Fruit fly (Drosophila melanogaster): Measurements from ENCODE around the gene Clic.

Clic gene

dm6 chrX:13783534-13783949 is 38.6 kb downstream of the Clic start, which contains the start of gene inaE (continued):
- no peak for TF ChIP-seq gce (GFP tag; IDR thresholded peaks at IDR 0.05)
- TF ChIP-seq Sry-δ (GFP tag; optimal IDR thresholded peaks at IDR 0.05) = peak; percentile 43
- no peak for TF ChIP-seq CG1529 (GFP tag; optimal IDR thresholded peaks at IDR 0.05)
- TF ChIP-seq CG13287 (GFP tag; IDR thresholded peaks at IDR 0.05; ENCODE audit: partially characterized antibody) = peak; percentile 69
- TF ChIP-seq CG33213 (GFP tag; optimal IDR thresholded peaks at IDR 0.05) = no peak
- no peak for TF ChIP-seq tup (GFP tag; optimal IDR thresholded peaks at IDR 0.05)
- TF ChIP-seq ac (GFP tag; optimal IDR thresholded peaks at IDR 0.05) = no peak
- no peak for TF ChIP-seq Taf1 (GFP tag; IDR thresholded peaks at IDR 0.05)
- no peak for TF ChIP-seq wdn (GFP tag; IDR thresholded peaks at IDR 0.05)
- no peak for TF ChIP-seq da (GFP tag; optimal IDR thresholded peaks at IDR 0.05)
- TF ChIP-seq nerfin-2 (GFP tag; IDR thresholded peaks at IDR 0.05; ENCODE audit: partially characterized antibody) = peak; percentile 73
- TF ChIP-seq sob (GFP tag; IDR thresholded peaks at IDR 0.05) = 0 out of 2 replicates have a peak, but pooled peaks have one; percentile 7
- peak; percentile 3 for TF ChIP-seq D19A (tag; optimal IDR thresholded peaks at IDR 0.05)
- no peak for TF ChIP-seq sna (GFP tag; IDR thresholded peaks at IDR 0.05; ENCODE audit: partially characterized antibody)

dm6 chrX:13781739-13782502 is 40.2 kb downstream of the Clic start, which contains the start of the genes CtsB and amrt:
Gene CtsB (minus strand): TSS chrX:13782170.
Gene amrt (plus strand): TSS chrX:13782459.
- TF ChIP-seq bcd (GFP tag; optimal IDR thresholded peaks at IDR 0.05) = peak; percentile 35
- TF ChIP-seq Ptx1 (GFP tag; IDR thresholded peaks at IDR 0.05) = 0 out of 2 replicates have a peak, but pooled peaks have one; percentile 51
- peak; percentile 17 for TF ChIP-seq Hr3 (GFP tag; optimal IDR thresholded peaks at IDR 0.05)
- TF ChIP-seq CG12769 (tag; optimal IDR thresholded peaks at IDR 0.05) = peak; percentile 59
- TF ChIP-seq grau (tag; optimal IDR thresholded peaks at IDR 0.05) = peak; percentile 50
- TF ChIP-seq Gug (GFP tag; IDR thresholded peaks at IDR 0.05) = no peak; the same call in 3 of the 4 replicates
- peak; percentile 60 for TF ChIP-seq zfh2 (GFP tag; optimal IDR thresholded peaks at IDR 0.05)
- TF ChIP-seq abd-A (tag; optimal IDR thresholded peaks at IDR 0.05) = no peak
- TF ChIP-seq lilli (GFP tag; optimal IDR thresholded peaks at IDR 0.05) = peak; percentile 62
- peak; percentile 42 for TF ChIP-seq Lhr (GFP tag; optimal IDR thresholded peaks at IDR 0.05)
- TF ChIP-seq CG17359 (tag; optimal IDR thresholded peaks at IDR 0.05) = peak; percentile 85
- TF ChIP-seq az2 (GFP tag; optimal IDR thresholded peaks at IDR 0.05) = peak; percentile 14
- peak; percentile 52 for TF ChIP-seq bab2 (GFP tag; optimal IDR thresholded peaks at IDR 0.05)
- peak; percentile 32 for TF ChIP-seq CG12155 (GFP tag; optimal IDR thresholded peaks at IDR 0.05)
- no peak for TF ChIP-seq CG7987 (GFP tag; optimal IDR thresholded peaks at IDR 0.05)
- peak in 1 of 2 experiments; percentile 26 for TF ChIP-seq Hr51 (GFP tag; optimal IDR thresholded peaks at IDR 0.05)
- TF ChIP-seq NfI (GFP tag; optimal IDR thresholded peaks at IDR 0.05) = peak; percentile 44
- TF ChIP-seq CG14965 (GFP tag; optimal IDR thresholded peaks at IDR 0.05; ENCODE audit: borderline replicate concordance) = no peak
- TF ChIP-seq fu2 (GFP tag; optimal IDR thresholded peaks at IDR 0.05) = peak; percentile 56
- TF ChIP-seq gce (GFP tag; IDR thresholded peaks at IDR 0.05) = no peak
- TF ChIP-seq CG9727 (GFP tag; optimal IDR thresholded peaks at IDR 0.05) = peak; percentile 47
- peak; percentile 43 for TF ChIP-seq CG3995 (GFP tag; optimal IDR thresholded peaks at IDR 0.05)
- TF ChIP-seq CG4730 (GFP tag; IDR thresholded peaks at IDR 0.05) = 0 out of 2 replicates have a peak, but pooled peaks have one; percentile 9
- TF ChIP-seq CG1792 (GFP tag; optimal IDR thresholded peaks at IDR 0.05) = peak; percentile 42
- TF ChIP-seq CG2129 (GFP tag; IDR thresholded peaks at IDR 0.05; ENCODE audit: partially characterized antibody) = peak; percentile 70
- peak; percentile 55; the same call in 1 of the 3 replicates for TF ChIP-seq CG7963 (GFP tag; IDR thresholded peaks at IDR 0.05; ENCODE audit: partially characterized antibody)
- TF ChIP-seq chm (GFP tag; IDR thresholded peaks at IDR 0.05) = no peak
- TF ChIP-seq grn (GFP tag; optimal IDR thresholded peaks at IDR 0.05) = peak; percentile 46
- TF ChIP-seq CG14710 (tag; optimal IDR thresholded peaks at IDR 0.05) = peak; percentile 100
- peak; percentile 18 for TF ChIP-seq CG9609 (GFP tag; optimal IDR thresholded peaks at IDR 0.05)
- peak; percentile 62 for TF ChIP-seq CG13624 (GFP tag; optimal IDR thresholded peaks at IDR 0.05)
- TF ChIP-seq CG13894 (tag; optimal IDR thresholded peaks at IDR 0.05) = no peak
- TF ChIP-seq CG30403 (GFP tag; optimal IDR thresholded peaks at IDR 0.05) = peak; percentile 62
- TF ChIP-seq CG14667 (GFP tag; IDR thresholded peaks at IDR 0.05) = no peak
- peak; percentile 66 for TF ChIP-seq CG1603 (tag; optimal IDR thresholded peaks at IDR 0.05)
